Worm (Caenorhabditis elegans) whole organism, L4 larva: ENCODE results near the gene lido-5.

Experiments used
- F26F4.8 ChIP-seq: fragments of 200-800 bp; sonication (Bioruptor generic); conservative IDR thresholded peaks from 2 replicates; pipeline ENCODE4 v1.3.6; 2022; ENCODE audit warnings: missing genetic modification characterization, missing compliant biosample characterization
- R02D3.7 ChIP-seq: fragments of 150-350 bp; sonication (generic microtip); optimal IDR thresholded peaks from 3 replicates; lab custom pipeline; 2014; ENCODE audit warnings: missing biosample characterization, missing genetic modification characterization
- T20F7.1 ChIP-seq: fragments of 200-800 bp; sonication (Bioruptor generic); optimal IDR thresholded peaks from 2 replicates; lab custom pipeline; 2018; ENCODE audit warnings: mild to moderate bottlenecking, missing genetic modification characterization, missing compliant biosample characterization
- ZK337.2 ChIP-seq: fragments of 200-800 bp; sonication (Bioruptor generic); IDR thresholded peaks from 2 replicates; pipeline ENCODE4 v1.3.6; 2022; ENCODE audit warnings: missing genetic modification reagents, missing genetic modification characterization, missing compliant biosample characterization
- aha-1 ChIP-seq: fragments of 150-350 bp; peaks from one replicate; lab custom pipeline; 2014; ENCODE audit warnings: missing biosample characterization, missing genetic modification characterization
- arid-1 ChIP-seq: fragments of 200-800 bp; sonication (Bioruptor generic); conservative IDR thresholded peaks from 2 replicates; pipeline ENCODE4 v1.3.6; 2022; ENCODE audit warnings: missing genetic modification reagents, missing genetic modification characterization, missing compliant biosample characterization
- ceh-44 ChIP-seq: fragments of 200-800 bp; sonication (Bioruptor generic); IDR thresholded peaks from 2 replicates; pipeline ENCODE4 v1.3.6; 2022; ENCODE audit warnings: missing genetic modification reagents, missing genetic modification characterization, missing compliant biosample characterization
- ceh-82 ChIP-seq: sonication (generic microtip); optimal IDR thresholded peaks from 2 replicates; lab custom pipeline; 2017; ENCODE audit warnings: missing biosample characterization, missing genetic modification characterization
- ces-1 ChIP-seq: fragments of 150-350 bp; sonication (generic microtip); optimal IDR thresholded peaks from 4 replicates; lab custom pipeline; 2014; ENCODE audit warnings: missing biosample characterization, missing genetic modification reagents, missing genetic modification characterization
- daf-16 ChIP-seq, 3 experiments: sonication (generic microtip); optimal IDR thresholded peaks; 2 replicates each; lab custom pipeline; 2016 to 2017; ENCODE audit warnings: missing genetic modification characterization in 3 of 3, missing genetic modification reagents in 3 of 3, mild to moderate bottlenecking in 2 of 3, missing compliant biosample characterization in 2 of 3, missing biosample characterization in 1 of 3, moderate library complexity in 1 of 3
- daf-8 ChIP-seq: fragments of 200-800 bp; sonication (Bioruptor generic); IDR thresholded peaks from 2 replicates; pipeline ENCODE4 v1.3.6; 2022; ENCODE audit warnings: missing genetic modification characterization, missing compliant biosample characterization
- dmd-6 ChIP-seq: fragments of 200-800 bp; sonication (Bioruptor generic); IDR thresholded peaks from 2 replicates; pipeline ENCODE4 v1.3.6; 2022; ENCODE audit warnings: missing genetic modification reagents, missing genetic modification characterization, missing compliant biosample characterization
- dpl-1 ChIP-seq: fragments of 150-350 bp; optimal IDR thresholded peaks from 2 replicates; lab custom pipeline; 2014; ENCODE audit warnings: missing biosample characterization, missing genetic modification reagents, missing genetic modification characterization
- dve-1 ChIP-seq: sonication (generic microtip); optimal IDR thresholded peaks from 2 replicates; lab custom pipeline; 2017; ENCODE audit warnings: antibody characterized with exemption, mild to moderate bottlenecking, missing genetic modification characterization, missing compliant biosample characterization; ENCODE audit not compliant: insufficient read depth
- egl-27 ChIP-seq: sonication (generic microtip); optimal IDR thresholded peaks from 3 replicates; lab custom pipeline; 2017; ENCODE audit warnings: missing biosample characterization, missing genetic modification reagents, missing genetic modification characterization
- fkh-10 ChIP-seq: fragments of 150-350 bp; optimal IDR thresholded peaks from 2 replicates; lab custom pipeline; 2014; ENCODE audit warnings: missing biosample characterization, missing genetic modification reagents, missing genetic modification characterization
- fos-1 ChIP-seq: fragments of 150-350 bp; optimal IDR thresholded peaks from 2 replicates; lab custom pipeline; 2014; ENCODE audit warnings: missing biosample characterization, missing genetic modification characterization
- hif-1 ChIP-seq, 2 experiments: sonication (generic microtip); optimal IDR thresholded peaks; 2 replicates each; lab custom pipeline; 2016 to 2017; ENCODE audit warnings: missing compliant biosample characterization in 2 of 2, missing genetic modification characterization in 2 of 2, missing genetic modification reagents in 2 of 2, missing genotype in 2 of 2, mild to moderate bottlenecking in 1 of 2
- hlh-30 ChIP-seq: sonication (generic microtip); optimal IDR thresholded peaks from 2 replicates; lab custom pipeline; 2017; ENCODE audit warnings: antibody characterized with exemption, mild to moderate bottlenecking, missing genetic modification characterization, missing compliant biosample characterization; ENCODE audit not compliant: insufficient read depth
- hmg-1.1 ChIP-seq: fragments of 200-800 bp; sonication (Bioruptor generic); IDR thresholded peaks from 2 replicates; pipeline ENCODE4 v1.3.6; 2022; ENCODE audit warnings: missing genetic modification reagents, missing genetic modification characterization, missing compliant biosample characterization
- lim-7 ChIP-seq: fragments of 200-800 bp; sonication (Bioruptor generic); IDR thresholded peaks from 2 replicates; pipeline ENCODE4 v1.3.6; 2022; ENCODE audit warnings: missing genetic modification characterization, missing compliant biosample characterization
- lin-29 ChIP-seq: fragments of 200-800 bp; sonication (Bioruptor generic); IDR thresholded peaks from 2 replicates; pipeline ENCODE4 v1.3.6; 2022; ENCODE audit warnings: missing genetic modification reagents, missing genetic modification characterization, missing compliant biosample characterization
- lin-39 ChIP-seq: fragments of 150-350 bp; optimal IDR thresholded peaks from 2 replicates; lab custom pipeline; 2014; ENCODE audit warnings: missing biosample characterization, missing genetic modification reagents, missing genetic modification characterization
- madf-9 ChIP-seq: fragments of 200-800 bp; sonication (Bioruptor generic); conservative IDR thresholded peaks from 2 replicates; pipeline ENCODE4 v1.3.6; 2022; ENCODE audit warnings: missing genetic modification reagents, missing genetic modification characterization, missing compliant biosample characterization
- mdl-1 ChIP-seq, 2 experiments: fragments of 150-350 bp in 1 of 2; sonication (generic microtip) in 1 of 2; optimal IDR thresholded peaks; 2 replicates each; lab custom pipeline; 2014 to 2017; ENCODE audit warnings: missing biosample characterization in 2 of 2, missing genetic modification characterization in 2 of 2
- mdt-29 ChIP-seq: fragments of 200-800 bp; sonication (Bioruptor generic); IDR thresholded peaks from 2 replicates; pipeline ENCODE4 v1.3.6; 2022; ENCODE audit warnings: missing genetic modification reagents, missing genetic modification characterization, missing compliant biosample characterization
- mep-1 ChIP-seq: fragments of 150-350 bp; sonication (generic microtip); optimal IDR thresholded peaks from 3 replicates; lab custom pipeline; 2014; ENCODE audit warnings: missing biosample characterization, missing genetic modification characterization
- mes-2 ChIP-seq: sonication (generic microtip); optimal IDR thresholded peaks from 2 replicates; lab custom pipeline; 2016; ENCODE audit warnings: missing genotype, mild to moderate bottlenecking, missing genetic modification characterization, missing compliant biosample characterization; ENCODE audit not compliant: poor library complexity, severe bottlenecking
- mxl-3 ChIP-seq: fragments of 200-800 bp; sonication (Bioruptor generic); optimal IDR thresholded peaks from 2 replicates; lab custom pipeline; 2018; ENCODE audit warnings: mild to moderate bottlenecking, missing genetic modification characterization, missing compliant biosample characterization
- nhr-10 ChIP-seq: fragments of 150-350 bp; optimal IDR thresholded peaks from 2 replicates; lab custom pipeline; 2014; ENCODE audit warnings: missing biosample characterization, missing genetic modification characterization
- nhr-11 ChIP-seq: fragments of 150-350 bp; optimal IDR thresholded peaks from 2 replicates; lab custom pipeline; 2014; ENCODE audit warnings: missing biosample characterization, missing genetic modification characterization
- nhr-76 ChIP-seq: fragments of 150-350 bp; optimal IDR thresholded peaks from 2 replicates; lab custom pipeline; 2014; ENCODE audit warnings: missing biosample characterization, missing genetic modification characterization
- pha-4 ChIP-seq, 2 experiments: fragments of 150-350 bp in 1 of 2; fragments of 200-800 bp in 1 of 2; sonication (Bioruptor generic) in 1 of 2; IDR thresholded peaks in 1 of 2; optimal IDR thresholded peaks in 1 of 2; 2 replicates each; pipeline versions ENCODE4 v1.3.6 to Lab custom; 2014 to 2022; ENCODE audit warnings: missing genetic modification characterization in 2 of 2, missing genetic modification reagents in 2 of 2, missing biosample characterization in 1 of 2, missing compliant biosample characterization in 1 of 2
- php-3 ChIP-seq: fragments of 200-800 bp; sonication (Bioruptor generic); IDR thresholded peaks from 2 replicates; pipeline ENCODE4 v1.3.6; 2022; ENCODE audit warnings: missing genetic modification reagents, missing genetic modification characterization, missing compliant biosample characterization
- pqm-1 ChIP-seq: sonication (generic microtip); optimal IDR thresholded peaks from 2 replicates; lab custom pipeline; 2017; ENCODE audit warnings: missing biosample characterization, missing genetic modification characterization
- saeg-2 ChIP-seq: fragments of 200-800 bp; sonication (Bioruptor generic); IDR thresholded peaks from 2 replicates; pipeline ENCODE4 v1.3.6; 2022; ENCODE audit warnings: missing genetic modification reagents, missing genetic modification characterization, missing compliant biosample characterization
- sdz-12 ChIP-seq: fragments of 200-800 bp; sonication (Bioruptor generic); optimal IDR thresholded peaks from 2 replicates; lab custom pipeline; 2018; ENCODE audit warnings: mild to moderate bottlenecking, missing genetic modification characterization, missing compliant biosample characterization
- skn-1 ChIP-seq: fragments of 150-350 bp; optimal IDR thresholded peaks from 2 replicates; lab custom pipeline; 2014; ENCODE audit warnings: missing biosample characterization, missing genetic modification characterization
- tag-97 ChIP-seq: fragments of 200-800 bp; sonication (Bioruptor generic); IDR thresholded peaks from 2 replicates; pipeline ENCODE4 v1.3.6; 2022; ENCODE audit warnings: missing genetic modification characterization, missing compliant biosample characterization
- tra-1 ChIP-seq: fragments of 200-800 bp; sonication (Bioruptor generic); IDR thresholded peaks from 2 replicates; pipeline ENCODE4 v1.3.6; 2022; ENCODE audit warnings: missing genetic modification reagents, missing genetic modification characterization, missing compliant biosample characterization
- zag-1 ChIP-seq: fragments of 150-350 bp; optimal IDR thresholded peaks from 2 replicates; lab custom pipeline; 2014; ENCODE audit warnings: missing biosample characterization, missing genetic modification characterization
- zfp-2 ChIP-seq: sonication (generic microtip); optimal IDR thresholded peaks from 2 replicates; lab custom pipeline; 2016; ENCODE audit warnings: mild to moderate bottlenecking, missing genetic modification characterization, missing compliant biosample characterization
- zip-11 ChIP-seq: fragments of 200-800 bp; sonication (Bioruptor generic); IDR thresholded peaks from 2 replicates; pipeline ENCODE4 v1.3.6; 2022; ENCODE audit warnings: missing genetic modification characterization, missing compliant biosample characterization

The lido-5 gene

ce11 chrX:17080635-17081376 is 29.6 kb downstream of the lido-5 start, which contains the start of the genes irld-23 and C08A9.10:
TSS of gene irld-23 (minus strand) at chrX:17080685.
TSS of gene C08A9.10 (plus strand) at chrX:17081179.
- TF ChIP-seq lin-39 (tag; lab: Kevin White, UChicago) = no peak
- TF ChIP-seq aha-1 = peak; percentile 95

- TF ChIP-seq skn-1 = no peak
- TF ChIP-seq zag-1 = no peak
- no peak for TF ChIP-seq mxl-3 (GFP tag; lab: Kevin White, UChicago)
- TF ChIP-seq madf-9 (GFP tag; lab: Robert Waterston, UW) = no peak
- TF ChIP-seq tra-1 (GFP tag; lab: Robert Waterston, UW) = no peak
- no peak for TF ChIP-seq lin-29 (GFP tag; lab: Robert Waterston, UW)
- TF ChIP-seq pha-4 (GFP tag; IDR thresholded peaks at IDR 0.05; lab: Robert Waterston, UW) = no peak
- TF ChIP-seq pha-4 (tag; optimal IDR thresholded peaks at IDR 0.05; lab: Kevin White, UChicago) = no peak
- TF ChIP-seq egl-27 = no peak
Measured at ce11 chrX:17072088-17072487, 38.4 kb downstream of the lido-5 start, which contains the start of gene C30G4.4. TSS of gene C30G4.4 (minus strand) at chrX:17072188.

DNA sequence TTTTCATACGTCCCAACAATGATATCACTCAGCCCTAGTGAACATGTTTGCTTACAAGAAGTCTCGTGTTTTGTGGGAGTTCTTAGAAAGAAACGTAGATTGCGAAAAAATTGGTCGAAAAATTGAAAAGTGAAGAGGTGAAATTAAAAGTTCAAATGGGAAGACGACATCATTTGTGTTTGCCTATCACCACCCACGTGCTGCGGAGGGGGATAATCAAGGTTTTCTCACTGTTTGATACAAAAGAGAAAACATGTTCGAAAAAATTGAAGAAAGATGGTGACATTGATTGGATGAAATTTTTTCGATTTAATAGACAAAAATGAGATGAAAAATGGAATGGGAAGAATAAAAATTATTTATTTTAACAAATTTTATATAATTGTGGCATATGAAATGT is 40.0 kb downstream of the lido-5 start:
- TF ChIP-seq dmd-6 (GFP tag; lab: Robert Waterston, UW) (peak; percentile 17; the same call in 1 of the 2 replicates), mxl-3 (GFP tag; lab: Kevin White, UChicago) (peak; percentile 55), mdl-1 (tag; optimal IDR thresholded peaks at IDR 0.05; lab: Kevin White, UChicago) (peak in 1 of 2 experiments; percentile 26), hlh-30 (tag; lab: Kevin White, UChicago) (peak; percentile 30), zfp-2 (tag; lab: Kevin White, UChicago) (no peak), mdt-29 (no peak)

DNA sequence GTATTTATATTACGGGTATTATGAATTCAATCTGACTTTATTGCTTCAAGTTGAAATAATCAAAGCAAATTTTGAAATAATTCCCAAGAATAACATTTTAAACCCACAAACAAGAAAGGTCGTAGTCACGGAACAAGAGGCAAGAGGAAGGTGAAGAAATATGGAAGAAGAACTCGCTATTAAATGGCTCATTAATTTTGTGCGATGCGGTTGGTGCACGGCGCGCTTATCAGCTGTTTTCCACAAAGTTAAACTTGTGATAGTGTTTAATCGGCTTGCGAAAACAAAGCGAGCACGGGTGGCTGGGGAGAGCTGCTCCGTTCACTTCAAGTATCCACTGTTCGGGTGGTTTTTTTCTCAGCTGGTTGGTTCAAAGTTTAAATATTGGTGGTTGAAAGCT is 43.5 kb downstream of the lido-5 start:
- TF ChIP-seq php-3 = 0 out of 2 replicates have a peak, but pooled peaks have one; percentile 37
- no peak for TF ChIP-seq R02D3.7 (tag; lab: Kevin White, UChicago)
- TF ChIP-seq saeg-2 (GFP tag; lab: Robert Waterston, UW) = no peak
- no peak for TF ChIP-seq T20F7.1 (GFP tag; lab: Kevin White, UChicago)
- TF ChIP-seq mep-1 (tag; lab: Kevin White, UChicago) = no peak
- TF ChIP-seq F26F4.8 = no peak
- no peak for TF ChIP-seq ces-1
- TF ChIP-seq dpl-1 (GFP tag; lab: Kevin White, UChicago) = no peak
- TF ChIP-seq ZK337.2 (GFP tag; lab: Robert Waterston, UW) = no peak
- TF ChIP-seq zip-11 (GFP tag; lab: Robert Waterston, UW) = no peak
- TF ChIP-seq pqm-1 (tag; lab: Kevin White, UChicago) = peak; percentile 68
- no peak for TF ChIP-seq daf-8 (GFP tag; lab: Robert Waterston, UW)
- TF ChIP-seq nhr-11 = no peak
- no peak for TF ChIP-seq ceh-82 (tag; lab: Kevin White, UChicago)
- no peak for TF ChIP-seq mes-2 (tag; lab: Kevin White, UChicago)
- TF ChIP-seq arid-1 (GFP tag; lab: Robert Waterston, UW) = no peak
- TF ChIP-seq tag-97 (GFP tag; lab: Robert Waterston, UW) = no peak
- no peak for TF ChIP-seq hif-1 (tag; optimal IDR thresholded peaks at IDR 0.05; lab: Kevin White, UChicago)
- no peak for TF ChIP-seq fkh-10 (GFP tag; lab: Kevin White, UChicago)
- no peak for TF ChIP-seq hmg-1.1 (GFP tag; lab: Robert Waterston, UW)
- no peak for TF ChIP-seq nhr-76 (tag; lab: Kevin White, UChicago)
- TF ChIP-seq ceh-44 (GFP tag; lab: Robert Waterston, UW) = no peak
- TF ChIP-seq egl-27 = no peak
- TF ChIP-seq daf-16 (GFP tag; optimal IDR thresholded peaks at IDR 0.05; lab: Kevin White, UChicago) = no peak
- peak; percentile 77 for TF ChIP-seq daf-16 (tag; optimal IDR thresholded peaks at IDR 0.05; lab: Kevin White, UChicago)
- no peak for TF ChIP-seq sdz-12 (GFP tag; lab: Kevin White, UChicago)
- peak; percentile 67 for TF ChIP-seq dve-1
- no peak for TF ChIP-seq lim-7 (GFP tag; lab: Robert Waterston, UW)
- no peak for TF ChIP-seq lin-39 (tag; lab: Kevin White, UChicago)
- TF ChIP-seq fos-1 (tag; lab: Kevin White, UChicago) = no peak
- peak; percentile 72 for TF ChIP-seq dmd-6 (GFP tag; lab: Robert Waterston, UW)
- TF ChIP-seq nhr-10 (tag; lab: Kevin White, UChicago) = no peak
- peak; percentile 65 for TF ChIP-seq hlh-30 (tag; lab: Kevin White, UChicago)
